Worm (Caenorhabditis elegans): ENCODE results near the gene mdt-8.

ce11 chrII:11537115-11537514 lies 3.5 kb upstream of the mdt-8 start:
- TF ChIP-seq blmp-1 (tag; optimal IDR thresholded peaks at IDR 0.05) (no peak), drap-1 (GFP tag; optimal IDR thresholded peaks at IDR 0.05) (no peak), nhr-237 (tag; optimal IDR thresholded peaks at IDR 0.05) (no peak), unc-39 (tag; optimal IDR thresholded peaks at IDR 0.05) (no peak), snpc-4 (tag; optimal IDR thresholded peaks at IDR 0.05) (no peak), lin-32 (GFP tag; optimal IDR thresholded peaks at IDR 0.05) (no peak), ceh-43 (GFP tag; optimal IDR thresholded peaks at IDR 0.05) (no peak), pha-4 (tag; optimal IDR thresholded peaks at IDR 0.05) (no peak), sptf-1 (tag; optimal IDR thresholded peaks at IDR 0.05) (peak; percentile 89), nhr-28 (tag; optimal IDR thresholded peaks at IDR 0.05) (no peak), ceh-39 (tag; optimal IDR thresholded peaks at IDR 0.05) (peak; percentile 76)
